Worm (Caenorhabditis elegans): ENCODE measurements around the gene ntp-1.

DNA sequence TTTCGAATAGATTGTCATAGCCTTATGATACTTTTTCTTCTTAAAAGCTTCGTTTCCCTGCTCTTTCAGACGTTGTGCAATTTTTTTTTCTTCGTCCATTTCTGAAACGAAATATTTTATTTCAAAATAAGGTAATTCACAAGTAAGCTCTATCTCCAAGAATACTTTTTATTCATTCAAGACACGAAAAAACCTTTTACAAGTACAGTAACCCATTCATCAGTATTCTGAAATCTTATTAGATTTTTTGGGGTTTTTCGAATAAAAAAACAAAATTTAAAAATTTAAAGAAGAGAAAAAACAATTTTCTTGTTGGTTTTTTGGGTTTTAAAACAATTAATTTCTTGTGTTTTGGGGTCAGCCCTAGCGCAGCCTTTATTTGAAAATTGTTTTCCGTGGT lies 15.7 kb downstream of the ntp-1 start, which contains the start of gene rpap-3:
- TF ChIP-seq egrh-3 (GFP tag; IDR thresholded peaks at IDR 0.05): no peak
- TF ChIP-seq cebp-2 (GFP tag; IDR thresholded peaks at IDR 0.05): no peak
- TF ChIP-seq C17E4.6 (GFP tag; IDR thresholded peaks at IDR 0.05): no peak
- no peak for TF ChIP-seq dpl-1 (GFP tag; optimal IDR thresholded peaks at IDR 0.05)
- TF ChIP-seq B0336.3 (GFP tag; IDR thresholded peaks at IDR 0.05): no peak
- no peak for TF ChIP-seq let-526 (GFP tag; IDR thresholded peaks at IDR 0.05)
